Fruit fly (Drosophila melanogaster) whole organism, larva: ENCODE results near the gene smid.

ENCODE experiments used
- noc ChIP-seq: fragments of 200-800 bp; sonication (Bioruptor generic); optimal IDR thresholded peaks from 3 replicates; lab custom pipeline; 2019; ENCODE audit warnings: missing biosample characterization, mild to moderate bottlenecking, missing genetic modification characterization, moderate library complexity

The smid gene

DNA sequence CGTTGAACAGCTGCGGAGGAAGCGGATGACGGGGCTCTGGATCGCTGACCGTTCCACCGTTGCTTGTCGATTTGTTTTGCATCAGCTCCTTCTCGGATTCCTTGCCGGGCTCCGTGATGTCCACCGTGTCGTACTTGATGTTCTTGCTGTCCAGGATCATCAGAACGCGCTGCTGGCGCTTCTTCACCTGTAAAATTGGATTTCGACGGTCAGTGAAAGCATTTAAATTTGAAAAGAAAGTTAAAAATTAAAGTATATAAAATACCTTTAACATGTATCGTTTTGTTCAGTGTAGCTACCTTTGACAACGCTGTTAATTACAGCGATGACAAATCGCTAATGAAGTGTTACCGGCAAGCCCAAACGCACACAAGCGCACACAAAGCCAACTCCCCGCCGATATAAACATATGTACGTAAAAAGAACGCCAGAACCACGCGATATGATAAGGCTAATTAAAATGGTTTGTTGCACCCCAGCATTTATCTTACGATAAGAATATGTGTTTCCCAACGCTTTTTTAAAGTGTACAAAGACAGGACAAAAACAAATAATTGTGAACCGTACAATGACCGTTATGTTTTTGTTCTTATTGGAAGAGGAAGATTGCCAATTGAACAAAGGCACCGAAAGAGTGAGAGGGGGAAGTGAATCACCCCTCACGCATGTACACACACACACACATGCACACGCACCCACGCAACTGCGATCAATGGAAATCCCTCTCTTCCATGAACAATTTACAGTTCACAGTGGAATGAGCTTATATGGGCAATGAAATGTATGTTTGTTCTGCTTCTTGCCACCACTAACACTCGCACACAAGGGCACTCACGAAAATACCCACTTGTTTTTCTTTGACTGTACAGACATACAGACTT, 13.4 kb upstream of the smid start:
- no peak for TF ChIP-seq noc (tag; lab: Kevin White, UChicago)

- no peak for TF ChIP-seq noc (tag; lab: Kevin White, UChicago)
Observed at dm6 chr3L:7368934-7369333, 12.5 kb upstream of the smid start, which contains the start of gene Sh3beta. Gene Sh3beta, minus strand, starts transcription at chr3L:7369260.

dm6 chr3L:7369543-7369942, 11.9 kb upstream of the smid start, which contains the start of gene akirin:
Gene akirin, plus strand, starts transcription at chr3L:7369843.
- no peak for TF ChIP-seq noc (tag; lab: Kevin White, UChicago)

DNA sequence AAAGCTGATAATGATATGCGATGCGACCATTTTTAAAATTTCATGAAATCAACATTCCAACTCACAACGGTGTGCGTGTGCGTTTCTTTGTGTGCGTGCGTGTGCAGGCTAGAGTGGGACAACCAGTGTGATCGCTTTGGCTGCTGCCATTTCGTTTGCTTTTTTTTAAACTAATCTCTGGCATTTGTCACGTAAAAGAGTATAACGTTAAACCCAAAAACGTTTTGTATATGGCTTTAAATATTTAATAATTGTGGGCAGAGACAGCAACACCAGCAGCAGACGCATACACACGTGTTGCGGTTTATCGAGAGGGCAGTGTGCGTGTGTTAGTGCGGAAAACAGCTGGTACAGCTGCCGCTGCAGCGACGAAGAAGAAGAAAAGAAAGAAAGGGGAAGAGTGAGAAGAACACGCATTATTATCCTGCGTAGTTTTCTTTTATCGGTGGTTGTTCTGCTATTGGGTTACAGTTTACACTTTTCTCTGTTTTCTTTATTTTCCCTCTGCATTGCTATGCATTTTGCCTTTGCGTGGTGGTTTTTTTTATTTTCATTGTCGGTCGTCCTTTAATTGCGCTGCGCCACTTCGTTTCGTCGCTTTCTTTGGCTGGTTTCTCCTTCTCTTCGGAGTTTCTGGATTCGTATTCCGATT, 11.1 kb upstream of the smid start:
- TF ChIP-seq noc (tag; lab: Kevin White, UChicago), result peak; percentile 11

dm6 chr3L:7371290-7371689, 10.1 kb upstream of the smid start:
- no peak for TF ChIP-seq noc (tag; lab: Kevin White, UChicago)

- TF ChIP-seq noc (tag; lab: Kevin White, UChicago), result no peak
Observed at dm6 chr3L:7376151-7376550, 5.3 kb upstream of the smid start.

dm6 chr3L:7376830-7377229, 4.6 kb upstream of the smid start:
- TF ChIP-seq noc (tag; lab: Kevin White, UChicago), result no peak

dm6 chr3L:7380395-7380794, 1.0 kb upstream of the smid start:
- no peak for TF ChIP-seq noc (tag; lab: Kevin White, UChicago)

- no peak for TF ChIP-seq noc (tag; lab: Kevin White, UChicago)
Observed at dm6 chr3L:7387814-7388213, 6.4 kb downstream of the smid start, which contains the start of gene CG8564. Gene CG8564, minus strand, starts transcription at chr3L:7387914.

dm6 chr3L:7390004-7390403, 8.6 kb downstream of the smid start:
- no peak for TF ChIP-seq noc (tag; lab: Kevin White, UChicago)

- TF ChIP-seq noc (tag; lab: Kevin White, UChicago), result no peak
Observed at dm6 chr3L:7390442-7390841, 9.0 kb downstream of the smid start, which contains the start of gene CG8563. Gene CG8563, plus strand, starts transcription at chr3L:7390742.

DNA sequence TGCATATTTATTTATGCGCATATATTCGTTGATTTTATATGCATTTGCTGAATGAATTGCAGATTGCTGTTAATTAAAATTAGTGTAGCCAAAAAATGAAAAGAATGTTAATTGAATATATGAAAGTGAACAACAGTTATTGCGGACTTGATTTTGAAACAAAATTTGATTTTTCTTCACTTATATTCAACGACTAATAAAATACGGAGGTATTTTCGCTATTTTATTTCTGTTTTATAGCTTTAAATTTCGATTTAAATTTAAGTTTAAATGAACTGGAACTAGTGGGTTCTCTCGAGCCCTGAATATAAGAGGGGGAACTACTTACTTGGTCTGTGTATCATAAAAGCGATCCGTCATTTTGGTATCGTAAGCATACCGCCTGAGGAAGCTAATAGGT, 14.6 kb downstream of the smid start, which contains the start of gene CG32379:
Gene CG32379, plus strand, starts transcription at position 301 of the 400 bp plus-strand sequence.
- no peak for TF ChIP-seq noc (tag; lab: Kevin White, UChicago)

- TF ChIP-seq noc (tag; lab: Kevin White, UChicago), result peak; percentile 81
Observed at dm6 chr3L:7397979-7398378, 16.6 kb downstream of the smid start, which contains the start of gene CG8562. Gene CG8562, plus strand, starts transcription at chr3L:7398285.

DNA sequence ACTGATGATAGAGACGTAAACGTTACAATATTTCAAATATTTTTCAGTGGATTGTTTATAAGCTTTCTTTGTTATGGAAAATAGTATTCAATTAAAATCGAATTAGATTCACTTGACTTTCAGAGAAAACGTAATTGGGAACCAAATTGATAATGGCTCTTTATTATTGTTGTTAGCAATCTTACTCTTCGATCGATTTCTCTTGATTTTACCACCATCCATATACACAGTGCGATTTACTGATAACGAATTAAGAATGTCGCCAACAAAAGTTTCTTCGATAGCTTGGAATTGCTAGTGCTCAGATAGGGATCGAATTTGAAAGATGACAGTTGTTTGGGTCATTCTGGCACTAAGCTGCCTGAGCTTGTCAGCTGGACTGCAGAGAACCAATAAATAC, 18.4 kb downstream of the smid start, which contains the start of gene CG18417:
Gene CG18417, plus strand, starts transcription at position 301 of the 400 bp plus-strand sequence.
- TF ChIP-seq noc (tag; lab: Kevin White, UChicago), result no peak

DNA sequence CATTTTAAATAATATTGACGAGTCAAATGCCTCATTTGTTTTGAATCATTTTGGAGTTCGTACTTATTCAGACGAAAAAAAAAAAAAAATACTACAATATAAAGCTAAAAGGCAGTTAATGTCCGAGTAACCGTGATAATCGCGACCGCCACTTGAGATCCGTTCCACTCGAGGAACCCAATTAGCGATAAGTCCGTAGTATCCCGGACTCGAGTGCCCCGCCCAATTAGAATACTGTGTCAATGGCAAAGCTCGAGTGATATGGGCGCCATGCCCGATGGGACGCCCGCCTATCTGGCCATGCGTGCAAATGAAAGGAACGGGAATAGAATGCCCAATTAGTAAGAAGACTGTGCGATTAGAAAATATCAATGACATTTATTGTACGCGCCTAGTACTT, 20.6 kb downstream of the smid start:
- no peak for TF ChIP-seq noc (tag; lab: Kevin White, UChicago)

DNA sequence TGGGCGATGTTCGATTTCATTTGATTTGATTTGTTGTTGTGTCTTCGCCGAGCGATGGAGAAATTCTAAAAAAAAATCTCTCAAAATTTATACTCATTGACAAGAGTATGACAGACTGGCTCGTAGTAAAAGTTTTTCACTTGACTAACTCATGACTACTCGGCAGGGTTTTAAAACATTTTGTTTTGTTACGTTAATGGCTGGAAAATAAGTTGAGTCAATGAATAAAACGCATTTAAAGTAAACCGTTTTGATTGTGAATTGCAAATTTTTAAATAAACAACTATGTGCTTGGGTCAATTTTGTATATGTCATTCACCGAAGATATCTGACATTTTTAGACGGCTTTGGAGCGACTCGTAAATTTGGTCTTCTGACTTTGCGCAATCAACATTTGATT, 22.7 kb downstream of the smid start, which contains the start of gene CG8560:
Gene CG8560, minus strand, starts transcription at position 101 of the 400 bp plus-strand sequence.
- TF ChIP-seq noc (tag; lab: Kevin White, UChicago), result peak; percentile 48
